Worm (Caenorhabditis elegans) whole organism, late embryonic: ENCODE measurements around the gene eor-1.
A peak's percentile ranks its signal among the peaks of the same experiment; 100 is the strongest.

ENCODE experiments used
- C38D4.7 ChIP-seq: fragments of 200-800 bp; sonication (Bioruptor generic); optimal IDR thresholded peaks from 2 replicates; lab custom pipeline; 2018; ENCODE audit warnings: mild to moderate bottlenecking, missing genetic modification characterization, moderate library complexity, missing compliant biosample characterization
- F13H6.1 ChIP-seq: sonication (generic microtip); optimal IDR thresholded peaks from 2 replicates; lab custom pipeline; 2016; ENCODE audit warnings: missing genetic modification characterization, missing compliant biosample characterization
- K02D7.2 ChIP-seq: sonication (generic microtip); optimal IDR thresholded peaks from 2 replicates; lab custom pipeline; 2017; ENCODE audit warnings: mild to moderate bottlenecking, missing genetic modification characterization, missing compliant biosample characterization
- Y22D7AL.16 ChIP-seq: sonication (generic microtip); optimal IDR thresholded peaks from 2 replicates; lab custom pipeline; 2016; ENCODE audit warnings: missing genetic modification characterization, missing compliant biosample characterization
- ahr-1 ChIP-seq: sonication (generic microtip); optimal IDR thresholded peaks from 2 replicates; lab custom pipeline; 2016; ENCODE audit warnings: missing genetic modification characterization, missing compliant biosample characterization
- ama-1 ChIP-seq: fragments of 150-350 bp; optimal IDR thresholded peaks from 2 replicates; lab custom pipeline; 2014
- ceh-18 ChIP-seq: sonication (generic microtip); optimal IDR thresholded peaks from 2 replicates; lab custom pipeline; 2016; ENCODE audit warnings: missing genetic modification characterization, missing compliant biosample characterization
- ceh-19 ChIP-seq: fragments of 200-800 bp; sonication (Bioruptor generic); optimal IDR thresholded peaks from 2 replicates; lab custom pipeline; 2018; ENCODE audit warnings: mild to moderate bottlenecking, missing genetic modification characterization, missing compliant biosample characterization
- ceh-2 ChIP-seq: sonication (generic microtip); optimal IDR thresholded peaks from 2 replicates; lab custom pipeline; 2016; ENCODE audit warnings: missing genotype, missing genetic modification characterization, missing compliant biosample characterization
- ceh-22 ChIP-seq: sonication (generic microtip); optimal IDR thresholded peaks from 2 replicates; lab custom pipeline; 2017; ENCODE audit warnings: missing biosample characterization, missing genetic modification characterization
- ceh-24 ChIP-seq: sonication (generic microtip); optimal IDR thresholded peaks from 2 replicates; lab custom pipeline; 2016; ENCODE audit warnings: mild to moderate bottlenecking, missing genetic modification characterization, missing compliant biosample characterization
- ceh-30 ChIP-seq: fragments of 150-350 bp; optimal IDR thresholded peaks from 2 replicates; lab custom pipeline; 2014; ENCODE audit warnings: missing biosample characterization, missing genetic modification characterization
- ceh-34 ChIP-seq: sonication (generic microtip); optimal IDR thresholded peaks from 2 replicates; lab custom pipeline; 2016; ENCODE audit warnings: mild to moderate bottlenecking, missing genetic modification characterization, missing compliant biosample characterization
- ceh-45 ChIP-seq: fragments of 200-800 bp; sonication (Bioruptor generic); IDR thresholded peaks from 2 replicates; pipeline ENCODE4 v1.3.6; 2022; ENCODE audit warnings: missing genetic modification reagents, missing genetic modification characterization, missing compliant biosample characterization
- ceh-48 ChIP-seq: sonication (generic microtip); optimal IDR thresholded peaks from 2 replicates; lab custom pipeline; 2016; ENCODE audit warnings: missing genetic modification characterization, inconsistent platforms, missing compliant biosample characterization
- dmd-4 ChIP-seq: sonication (generic microtip); optimal IDR thresholded peaks from 2 replicates; lab custom pipeline; 2016; ENCODE audit warnings: borderline replicate concordance, missing genetic modification characterization, missing compliant biosample characterization
- elt-2 ChIP-seq: sonication (generic microtip); optimal IDR thresholded peaks from 2 replicates; lab custom pipeline; 2016; ENCODE audit warnings: missing genetic modification reagents, missing genetic modification characterization, missing compliant biosample characterization
- ets-4 ChIP-seq: sonication (generic microtip); optimal IDR thresholded peaks from 2 replicates; lab custom pipeline; 2016; ENCODE audit warnings: missing genetic modification characterization, missing compliant biosample characterization
- eyg-1 ChIP-seq: sonication (generic microtip); optimal IDR thresholded peaks from 2 replicates; lab custom pipeline; 2016; ENCODE audit warnings: missing genotype, missing genetic modification characterization, missing compliant biosample characterization
- fax-1 ChIP-seq: sonication (generic microtip); optimal IDR thresholded peaks from 2 replicates; lab custom pipeline; 2016; ENCODE audit warnings: missing genotype, missing genetic modification characterization, missing compliant biosample characterization
- fkh-10 ChIP-seq: fragments of 150-350 bp; optimal IDR thresholded peaks from 2 replicates; lab custom pipeline; 2014; ENCODE audit warnings: missing biosample characterization, missing genetic modification reagents, missing genetic modification characterization
- fkh-6 ChIP-seq: sonication (generic microtip); optimal IDR thresholded peaks from 2 replicates; lab custom pipeline; 2016; ENCODE audit warnings: missing genetic modification characterization, missing compliant biosample characterization
- gmeb-2 ChIP-seq: sonication (generic microtip); optimal IDR thresholded peaks from 2 replicates; lab custom pipeline; 2016; ENCODE audit warnings: missing genetic modification characterization, inconsistent platforms, missing compliant biosample characterization
- hlh-15 ChIP-seq: sonication (generic microtip); optimal IDR thresholded peaks from 2 replicates; lab custom pipeline; 2016; ENCODE audit warnings: missing genetic modification characterization, missing compliant biosample characterization
- hlh-30 ChIP-seq: sonication (generic microtip); optimal IDR thresholded peaks from 2 replicates; lab custom pipeline; 2017; ENCODE audit warnings: antibody characterized with exemption, missing genetic modification characterization, missing compliant biosample characterization; ENCODE audit not compliant: insufficient read depth
- madf-2 ChIP-seq: sonication (generic microtip); optimal IDR thresholded peaks from 2 replicates; lab custom pipeline; 2017; ENCODE audit warnings: missing genetic modification characterization, missing compliant biosample characterization
- mec-3 ChIP-seq: sonication (generic microtip); optimal IDR thresholded peaks from 2 replicates; lab custom pipeline; 2016; ENCODE audit warnings: borderline replicate concordance, missing genetic modification characterization, missing compliant biosample characterization
- nhr-11 ChIP-seq: fragments of 150-350 bp; optimal IDR thresholded peaks from 2 replicates; lab custom pipeline; 2014; ENCODE audit warnings: missing biosample characterization, missing genetic modification characterization
- nhr-232 ChIP-seq: sonication (generic microtip); optimal IDR thresholded peaks from 2 replicates; lab custom pipeline; 2016; ENCODE audit warnings: missing genetic modification characterization, missing compliant biosample characterization
- odd-2 ChIP-seq: sonication (generic microtip); optimal IDR thresholded peaks from 2 replicates; lab custom pipeline; 2017; ENCODE audit warnings: antibody characterized with exemption, mild to moderate bottlenecking, missing genetic modification characterization, missing compliant biosample characterization
- pag-3 ChIP-seq: sonication (generic microtip); optimal IDR thresholded peaks from 2 replicates; lab custom pipeline; 2016; ENCODE audit warnings: missing compliant biosample characterization, missing genetic modification characterization, borderline replicate concordance
- pqm-1 ChIP-seq: sonication (generic microtip); optimal IDR thresholded peaks from 2 replicates; lab custom pipeline; 2016; ENCODE audit warnings: missing genetic modification characterization, missing compliant biosample characterization
- pros-1 ChIP-seq: fragments of 150-350 bp; optimal IDR thresholded peaks from 2 replicates; lab custom pipeline; 2014; ENCODE audit warnings: missing biosample characterization, missing genetic modification reagents, missing genetic modification characterization
- ref-2 ChIP-seq: sonication (generic microtip); optimal IDR thresholded peaks from 2 replicates; lab custom pipeline; 2016; ENCODE audit warnings: missing genetic modification characterization, missing compliant biosample characterization
- rnt-1 ChIP-seq: sonication (generic microtip); optimal IDR thresholded peaks from 2 replicates; lab custom pipeline; 2016; ENCODE audit warnings: missing genetic modification characterization, missing compliant biosample characterization
- sox-2 ChIP-seq: fragments of 200-800 bp; sonication (Bioruptor generic); IDR thresholded peaks from 2 replicates; pipeline ENCODE4 v1.3.6; 2022; ENCODE audit warnings: missing genetic modification reagents, missing genetic modification characterization, missing compliant biosample characterization
- sox-4 ChIP-seq: sonication (generic microtip); optimal IDR thresholded peaks from 2 replicates; lab custom pipeline; 2017; ENCODE audit warnings: mild to moderate bottlenecking, missing genetic modification characterization, inconsistent platforms, missing compliant biosample characterization
- syd-9 ChIP-seq: sonication (generic microtip); optimal IDR thresholded peaks from 2 replicates; lab custom pipeline; 2016; ENCODE audit warnings: mild to moderate bottlenecking, missing genetic modification characterization, moderate library complexity, missing compliant biosample characterization
- unc-3 ChIP-seq, 2 experiments: fragments of 200-800 bp in 1 of 2; sonication (Bioruptor generic) in 1 of 2; sonication (generic microtip) in 1 of 2; conservative IDR thresholded peaks in 1 of 2; optimal IDR thresholded peaks in 1 of 2; 2 replicates each; pipeline versions ENCODE4 v1.3.6 to Lab custom; 2016 to 2022; ENCODE audit warnings: missing compliant biosample characterization in 2 of 2, missing genetic modification characterization in 2 of 2, missing genetic modification reagents in 1 of 2
- unc-55 ChIP-seq: sonication (generic microtip); optimal IDR thresholded peaks from 2 replicates; lab custom pipeline; 2017; ENCODE audit warnings: missing biosample characterization, missing genetic modification reagents, missing genetic modification characterization
- unc-86 ChIP-seq: sonication (generic microtip); optimal IDR thresholded peaks from 2 replicates; lab custom pipeline; 2016; ENCODE audit warnings: missing genetic modification characterization, missing compliant biosample characterization
- zip-5 ChIP-seq: sonication (generic microtip); optimal IDR thresholded peaks from 2 replicates; lab custom pipeline; 2016; ENCODE audit warnings: missing genetic modification characterization, missing compliant biosample characterization

The eor-1 gene

DNA sequence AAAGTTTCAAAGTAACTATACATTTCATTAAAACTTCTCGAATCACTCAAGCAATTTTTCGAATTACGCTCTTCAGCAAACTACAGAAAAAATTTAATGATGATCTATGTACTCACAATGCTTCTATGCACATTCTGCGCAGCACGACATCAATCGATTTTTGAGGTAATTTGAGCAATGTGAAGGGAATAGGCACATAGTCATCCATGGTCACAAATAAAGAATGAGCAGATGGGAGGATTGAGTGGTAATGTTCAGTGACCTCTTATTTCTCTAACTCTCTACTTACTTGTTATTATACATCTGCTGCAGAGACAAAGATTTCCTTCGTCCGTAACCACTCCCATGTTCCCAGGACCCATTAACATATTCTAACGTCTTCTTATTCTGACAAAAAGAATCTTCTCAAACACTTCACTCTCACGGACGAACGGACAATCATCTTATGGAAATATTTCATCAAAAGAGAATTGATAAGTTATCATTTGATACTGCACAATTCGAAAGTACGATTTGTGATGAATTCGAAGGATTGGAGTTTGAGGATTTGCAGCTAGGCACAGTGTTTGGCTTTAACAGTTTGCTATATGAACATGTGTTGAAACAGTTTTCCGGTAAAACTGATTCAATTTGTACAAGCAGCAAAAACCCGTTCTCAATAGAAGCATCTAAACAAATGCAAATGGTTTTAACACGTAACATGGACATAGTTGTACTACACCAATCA, 42.9 kb downstream of the eor-1 start, which contains the start of the genes fbxb-77 and Y17G9B.11:
Gene fbxb-77, minus strand, starts transcription at position 229 of the 727 bp plus-strand sequence.
Gene Y17G9B.11, plus strand, starts transcription at position 677 of the 727 bp plus-strand sequence.
- peak; percentile 34 for TF ChIP-seq ref-2 (tag; lab: Kevin White, UChicago)
- peak; percentile 44 for TF ChIP-seq ceh-48
- TF ChIP-seq zip-5 (tag; lab: Kevin White, UChicago), result no peak
- TF ChIP-seq hlh-30 (tag; lab: Kevin White, UChicago), result no peak
- peak; percentile 61 for TF ChIP-seq ceh-34 (tag; lab: Kevin White, UChicago)
- no peak for TF ChIP-seq dmd-4 (tag; lab: Kevin White, UChicago)
- TF ChIP-seq ceh-22 (tag; lab: Kevin White, UChicago), result no peak
- TF ChIP-seq unc-3 (GFP tag; conservative IDR thresholded peaks at IDR 0.05; lab: Robert Waterston, UW), result no peak
- no peak for TF ChIP-seq unc-3 (tag; optimal IDR thresholded peaks at IDR 0.05; lab: Kevin White, UChicago)
- no peak for TF ChIP-seq ceh-45 (GFP tag; lab: Robert Waterston, UW)
- TF ChIP-seq nhr-232, result no peak
- TF ChIP-seq F13H6.1 (tag; lab: Kevin White, UChicago), result no peak
- no peak for TF ChIP-seq ceh-24 (tag; lab: Kevin White, UChicago)
- no peak for TF ChIP-seq eyg-1 (tag; lab: Kevin White, UChicago)
- no peak for TF ChIP-seq Y22D7AL.16

DNA sequence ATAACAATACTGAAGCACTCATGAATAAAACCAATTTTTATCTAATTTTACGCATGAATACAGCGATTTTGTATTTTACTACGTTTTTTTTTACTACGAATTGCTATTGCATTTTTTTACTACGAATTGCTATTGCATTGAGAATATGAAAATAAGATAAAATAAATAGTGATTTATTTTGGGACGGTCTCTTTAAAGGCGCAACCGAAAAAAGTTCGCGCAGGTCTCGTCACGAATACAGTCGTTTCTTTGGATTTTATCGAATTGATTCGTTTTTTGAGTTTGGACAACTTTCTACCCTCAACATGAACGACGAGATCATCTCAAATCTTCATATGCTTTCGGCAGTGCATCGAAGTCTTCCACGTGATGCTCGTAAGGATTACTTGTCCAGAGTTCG, 47.2 kb downstream of the eor-1 start, which contains the start of gene Y17G9B.4:
Gene Y17G9B.4, plus strand, starts transcription at position 306 of the 400 bp plus-strand sequence.
- TF ChIP-seq ref-2 (tag; lab: Kevin White, UChicago), result no peak
- TF ChIP-seq nhr-11 (tag; lab: Kevin White, UChicago), result no peak
- TF ChIP-seq mec-3 (tag; lab: Kevin White, UChicago), result no peak
- TF ChIP-seq ceh-18 (tag; lab: Kevin White, UChicago), result no peak
- no peak for TF ChIP-seq sox-2 (GFP tag; lab: Robert Waterston, UW)
- no peak for TF ChIP-seq gmeb-2 (tag; lab: Kevin White, UChicago)
- no peak for TF ChIP-seq ets-4 (tag; lab: Kevin White, UChicago)
- no peak for TF ChIP-seq zip-5 (tag; lab: Kevin White, UChicago)
- no peak for TF ChIP-seq elt-2 (tag; lab: Kevin White, UChicago)
- no peak for TF ChIP-seq madf-2 (tag; lab: Kevin White, UChicago)
- TF ChIP-seq K02D7.2 (tag; lab: Kevin White, UChicago), result no peak
- TF ChIP-seq C38D4.7 (GFP tag; lab: Kevin White, UChicago), result no peak
- no peak for TF ChIP-seq ceh-30 (tag; lab: Kevin White, UChicago)
- TF ChIP-seq ama-1 (lab: Kevin White, UChicago), result no peak
- TF ChIP-seq pros-1 (tag; lab: Kevin White, UChicago), result no peak
- no peak for TF ChIP-seq fkh-6 (tag; lab: Kevin White, UChicago)
- TF ChIP-seq fax-1 (tag; lab: Kevin White, UChicago), result no peak
- TF ChIP-seq odd-2 (tag; lab: Kevin White, UChicago), result no peak
- TF ChIP-seq dmd-4 (tag; lab: Kevin White, UChicago), result no peak

DNA sequence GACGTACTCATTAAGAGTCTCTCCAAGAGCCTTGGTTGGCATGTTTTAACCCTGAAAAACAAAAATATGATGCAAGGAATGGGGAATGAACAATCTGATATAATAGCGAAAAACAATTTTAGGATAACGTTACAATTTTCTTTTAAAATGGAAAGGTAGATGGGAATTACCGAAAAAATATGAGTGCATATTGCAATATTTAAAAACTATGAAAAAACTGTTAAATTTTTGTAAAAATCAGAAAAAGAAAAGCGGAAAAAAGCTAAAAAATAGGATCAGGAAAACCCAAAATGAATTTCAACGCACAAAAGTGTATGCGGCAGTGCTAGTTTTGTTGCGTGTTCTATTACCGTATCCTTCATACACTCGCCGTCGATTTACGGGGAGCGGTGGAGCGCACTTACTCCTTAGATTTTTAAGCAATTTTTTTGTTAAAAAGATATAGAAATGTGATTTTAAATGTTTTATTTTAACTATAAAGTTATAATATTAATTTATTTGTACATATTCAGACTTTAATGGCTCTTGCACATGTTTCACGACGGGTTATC, 49.2 kb downstream of the eor-1 start, which contains the start of the genes rpl-20 and Y17G9B.5:
Gene rpl-20, minus strand, starts transcription at position 51 of the 551 bp plus-strand sequence.
Gene Y17G9B.5, plus strand, starts transcription at position 513 of the 551 bp plus-strand sequence.
- TF ChIP-seq pag-3 (tag; lab: Kevin White, UChicago) (peak; percentile 35), madf-2 (tag; lab: Kevin White, UChicago) (peak; percentile 88), odd-2 (tag; lab: Kevin White, UChicago) (no peak), ceh-34 (tag; lab: Kevin White, UChicago) (peak; percentile 98), syd-9 (tag; lab: Kevin White, UChicago) (peak; percentile 71), rnt-1 (tag; lab: Kevin White, UChicago) (peak; percentile 97), unc-55 (GFP tag; lab: Kevin White, UChicago) (peak; percentile 76), pqm-1 (tag; lab: Kevin White, UChicago) (peak; percentile 81), eyg-1 (tag; lab: Kevin White, UChicago) (peak; percentile 17), ets-4 (tag; lab: Kevin White, UChicago) (peak; percentile 93), F13H6.1 (tag; lab: Kevin White, UChicago) (peak; percentile 78), fkh-10 (GFP tag; lab: Kevin White, UChicago) (peak; percentile 92), fax-1 (tag; lab: Kevin White, UChicago) (peak; percentile 19), ceh-24 (tag; lab: Kevin White, UChicago) (peak; percentile 47), ceh-2 (peak; percentile 63), unc-86 (tag; lab: Kevin White, UChicago) (peak; percentile 96), hlh-15 (peak; percentile 51), C38D4.7 (GFP tag; lab: Kevin White, UChicago) (peak; percentile 49), mec-3 (tag; lab: Kevin White, UChicago) (no peak), elt-2 (tag; lab: Kevin White, UChicago) (peak; percentile 94), sox-4 (peak; percentile 58), ceh-18 (tag; lab: Kevin White, UChicago) (peak; percentile 97), ceh-19 (GFP tag; lab: Kevin White, UChicago) (peak; percentile 76), ahr-1 (tag; lab: Kevin White, UChicago) (peak; percentile 68), ceh-45 (GFP tag; lab: Robert Waterston, UW) (peak; percentile 45; the same call in 1 of the 2 replicates), pros-1 (tag; lab: Kevin White, UChicago) (peak; percentile 86), hlh-30 (tag; lab: Kevin White, UChicago) (peak; percentile 75)
